Worm (Caenorhabditis elegans): ENCODE data around the gene srh-22.

ce11 chrV:4905953-4906352 lies 16.2 kb upstream of the srh-22 start, which contains the start of gene ugt-14:
- TF ChIP-seq cog-1 (tag; optimal IDR thresholded peaks at IDR 0.05) (no peak), ztf-23 (GFP tag; IDR thresholded peaks at IDR 0.05) (no peak), T22C8.4 (GFP tag; IDR thresholded peaks at IDR 0.05) (no peak), med-1 (GFP tag; optimal IDR thresholded peaks at IDR 0.05; ENCODE audit: insufficient read depth) (no peak)
